Fruit fly (Drosophila melanogaster) whole organism, wandering third instar larva: ENCODE data around the gene CG12702.
A peak's percentile ranks its signal among the peaks of the same experiment; 100 is the strongest.

Experiments used
- CG9705 ChIP-seq: fragments of 200-800 bp; sonication (Bioruptor generic); optimal IDR thresholded peaks from 2 replicates; lab custom pipeline; 2018; ENCODE audit warnings: missing biosample characterization, mild to moderate bottlenecking, missing genetic modification characterization
- Dfd ChIP-seq: fragments of >200 bp; optimal IDR thresholded peaks from 2 replicates; lab custom pipeline; 2017; ENCODE audit warnings: missing biosample characterization, missing genetic modification characterization
- Dif ChIP-seq: fragments of 200-275, 200-300 bp; sonication (Bioruptor generic); optimal IDR thresholded peaks from 2 replicates; lab custom pipeline; 2018; ENCODE audit warnings: missing biosample characterization, missing genetic modification characterization; ENCODE audit not compliant: partially characterized antibody
- GATAd ChIP-seq: sonication (Bioruptor generic); optimal IDR thresholded peaks from 2 replicates; lab custom pipeline; 2016; ENCODE audit warnings: missing biosample characterization, missing genetic modification characterization
- HLH106 ChIP-seq: fragments of 200-800 bp; optimal IDR thresholded peaks from 3 replicates; lab custom pipeline; 2019; ENCODE audit warnings: missing biosample characterization, mild to moderate bottlenecking, missing genetic modification characterization, moderate library complexity
- Hnf4 ChIP-seq: fragments of 200-800 bp; sonication (Bioruptor generic); optimal IDR thresholded peaks from 2 replicates; lab custom pipeline; 2016; ENCODE audit warnings: missing biosample characterization, mild to moderate bottlenecking, missing genetic modification characterization
- Hr78 ChIP-seq: fragments of >200 bp; optimal IDR thresholded peaks from 2 replicates; lab custom pipeline; 2017; ENCODE audit warnings: missing biosample characterization, missing genetic modification characterization
- Hr83 ChIP-seq: fragments of 200-300 bp; sonication (Bioruptor generic); optimal IDR thresholded peaks from 2 replicates; lab custom pipeline; 2016; ENCODE audit warnings: missing biosample characterization, mild to moderate bottlenecking, missing genetic modification characterization, moderate library complexity; ENCODE audit not compliant: poor library complexity, severe bottlenecking
- Jra ChIP-seq: sonication (Bioruptor generic); optimal IDR thresholded peaks from 2 replicates; lab custom pipeline; 2016; ENCODE audit warnings: missing biosample characterization, missing genetic modification characterization
- Mio ChIP-seq: sonication (Bioruptor generic); optimal IDR thresholded peaks from 2 replicates; lab custom pipeline; 2016; ENCODE audit warnings: missing biosample characterization, missing genetic modification characterization
- N ChIP-seq: fragments of >200 bp; optimal IDR thresholded peaks from 2 replicates; lab custom pipeline; 2018; ENCODE audit warnings: missing biosample characterization, missing external identifiers, missing genetic modification characterization
- OdsH ChIP-seq: fragments of 200-800 bp; sonication (Bioruptor generic); optimal IDR thresholded peaks from 2 replicates; lab custom pipeline; 2016; ENCODE audit warnings: missing biosample characterization, mild to moderate bottlenecking, missing genetic modification characterization
- Rel ChIP-seq, 2 experiments: fragments of 200-800 bp; sonication (Bioruptor generic) in 1 of 2; optimal IDR thresholded peaks; 2 replicates in 1 of 2; 3 replicates in 1 of 2; lab custom pipeline; 2016 to 2019; ENCODE audit warnings: mild to moderate bottlenecking in 2 of 2, missing biosample characterization in 2 of 2, missing genetic modification characterization in 2 of 2, moderate library complexity in 1 of 2
- Sp1 ChIP-seq: fragments of 200-800 bp; sonication (Bioruptor generic); optimal IDR thresholded peaks from 3 replicates; lab custom pipeline; 2019; ENCODE audit warnings: missing biosample characterization, mild to moderate bottlenecking, missing genetic modification characterization, moderate library complexity
- Vsx2 ChIP-seq: fragments of 200-300, 225-300 bp; sonication (Bioruptor generic); optimal IDR thresholded peaks from 2 replicates; lab custom pipeline; 2018; ENCODE audit warnings: missing biosample characterization, missing genetic modification characterization; ENCODE audit not compliant: partially characterized antibody
- brk ChIP-seq: fragments of 200-800 bp; sonication (Bioruptor generic); optimal IDR thresholded peaks from 2 replicates; lab custom pipeline; 2016; ENCODE audit warnings: missing biosample characterization, mild to moderate bottlenecking, missing genetic modification characterization
- dl ChIP-seq, 2 experiments: fragments of 175-275, 200-275 bp in 1 of 2; fragments of 200-275 bp in 1 of 2; sonication (Bioruptor generic); optimal IDR thresholded peaks; lab custom pipeline; 2018; ENCODE audit warnings: mild to moderate bottlenecking in 2 of 2, missing biosample characterization in 2 of 2, missing genetic modification characterization in 2 of 2, moderate library complexity in 2 of 2; ENCODE audit not compliant: partially characterized antibody in 2 of 2, insufficient read depth in 1 of 2
- dmrt93B ChIP-seq: fragments of 200-800 bp; sonication (Bioruptor generic); optimal IDR thresholded peaks from 2 replicates; lab custom pipeline; 2018; ENCODE audit warnings: missing biosample characterization, mild to moderate bottlenecking, missing genetic modification characterization
- dsf ChIP-seq: sonication (Bioruptor generic); optimal IDR thresholded peaks from 2 replicates; lab custom pipeline; 2016; ENCODE audit warnings: missing biosample characterization, missing genetic modification characterization, borderline replicate concordance
- ey ChIP-seq: fragments of 200-800 bp; sonication (Bioruptor generic); optimal IDR thresholded peaks from 2 replicates; lab custom pipeline; 2016; ENCODE audit warnings: missing biosample characterization, missing genetic modification characterization
- foxo ChIP-seq, 2 experiments: fragments of 200-800 bp; sonication (Bioruptor generic); optimal IDR thresholded peaks; 2 replicates in 1 of 2; 3 replicates in 1 of 2; lab custom pipeline; 2016 to 2017; ENCODE audit warnings: missing biosample characterization in 2 of 2, missing genetic modification characterization in 2 of 2
- fru ChIP-seq: fragments of 200-800 bp; sonication (Bioruptor generic); optimal IDR thresholded peaks from 3 replicates; lab custom pipeline; 2016; ENCODE audit warnings: missing biosample characterization, mild to moderate bottlenecking, missing genetic modification characterization
- h ChIP-seq: fragments of 200-800 bp; sonication (Bioruptor generic); optimal IDR thresholded peaks from 3 replicates; lab custom pipeline; 2016; ENCODE audit warnings: missing biosample characterization, mild to moderate bottlenecking, missing genetic modification characterization
- lola ChIP-seq: fragments of >200 bp; optimal IDR thresholded peaks from 2 replicates; lab custom pipeline; 2017; ENCODE audit warnings: missing biosample characterization, missing genetic modification characterization
- pan ChIP-seq: fragments of >200 bp; optimal IDR thresholded peaks from 2 replicates; lab custom pipeline; 2017
- psq ChIP-seq: fragments of 200-800 bp; sonication (Bioruptor generic); optimal IDR thresholded peaks from 3 replicates; lab custom pipeline; 2017; ENCODE audit warnings: missing biosample characterization, mild to moderate bottlenecking, missing genetic modification characterization, moderate library complexity
- rgr ChIP-seq: fragments of 200-800 bp; sonication (Bioruptor generic); optimal IDR thresholded peaks from 3 replicates; lab custom pipeline; 2016; ENCODE audit warnings: missing biosample characterization, mild to moderate bottlenecking, missing genetic modification characterization
- sage ChIP-seq: fragments of 200-800 bp; sonication (Bioruptor generic); optimal IDR thresholded peaks from 2 replicates; lab custom pipeline; 2016; ENCODE audit warnings: missing biosample characterization, mild to moderate bottlenecking, missing genetic modification characterization
- sv ChIP-seq: fragments of 200-800 bp; sonication (Bioruptor generic); optimal IDR thresholded peaks from 3 replicates; lab custom pipeline; 2016; ENCODE audit warnings: missing biosample characterization, missing genetic modification characterization
- tai ChIP-seq: sonication (Bioruptor generic); optimal IDR thresholded peaks from 2 replicates; lab custom pipeline; 2016; ENCODE audit warnings: missing biosample characterization, missing genetic modification characterization

Gene CG12702

dm6 chrX:19763440-19764002, 1.2 kb downstream of the CG12702 start:
- TF ChIP-seq tai (GFP tag; lab: Kevin White, UChicago) = no peak
- TF ChIP-seq h (GFP tag; lab: Kevin White, UChicago) = peak; percentile 12
- no peak for TF ChIP-seq lola (GFP tag; lab: Kevin White, UChicago)
- TF ChIP-seq GATAd (GFP tag; lab: Kevin White, UChicago) = no peak
- TF ChIP-seq foxo (GFP tag; optimal IDR thresholded peaks at IDR 0.05; lab: Kevin White, UChicago) = peak in 1 of 2 experiments; percentile 24
- TF ChIP-seq dmrt93B (GFP tag; lab: Kevin White, UChicago) = no peak
- no peak for TF ChIP-seq sage
- TF ChIP-seq fru = peak; percentile 3
- no peak for TF ChIP-seq Sp1
- no peak for TF ChIP-seq sv
- TF ChIP-seq Vsx2 (GFP tag; lab: Kevin White, UChicago) = no peak
- TF ChIP-seq rgr (GFP tag; lab: Kevin White, UChicago) = peak; percentile 1
- no peak for TF ChIP-seq Hnf4 (GFP tag; lab: Kevin White, UChicago)
- peak; percentile 13 for TF ChIP-seq ey (GFP tag; lab: Kevin White, UChicago)
- TF ChIP-seq, all 38 proteins: peak for 5

dm6 chrX:19762167-19762566, 2.5 kb downstream of the CG12702 start:
- TF ChIP-seq Hr83 (GFP tag; lab: Kevin White, UChicago) (peak; percentile 6), foxo (GFP tag; optimal IDR thresholded peaks at IDR 0.05; lab: Kevin White, UChicago) (peak in 1 of 2 experiments; percentile 18), N (no peak), rgr (GFP tag; lab: Kevin White, UChicago) (no peak), tai (GFP tag; lab: Kevin White, UChicago) (no peak)
- TF ChIP-seq, all 38 proteins: peak for 2

dm6 chrX:19754705-19755403, 9.8 kb downstream of the CG12702 start:
- no peak for TF ChIP-seq Hr78
- no peak for TF ChIP-seq Rel (GFP tag; optimal IDR thresholded peaks at IDR 0.05; lab: Kevin White, UChicago)
- TF ChIP-seq Rel (tag; optimal IDR thresholded peaks at IDR 0.05; lab: Kevin White, UChicago) = peak; percentile 15
- TF ChIP-seq sv = no peak
- TF ChIP-seq Hnf4 (GFP tag; lab: Kevin White, UChicago) = peak; percentile 63
- TF ChIP-seq Mio (GFP tag; lab: Kevin White, UChicago) = no peak
- no peak for TF ChIP-seq rgr (GFP tag; lab: Kevin White, UChicago)
- TF ChIP-seq, all 38 proteins: peak for 2

DNA sequence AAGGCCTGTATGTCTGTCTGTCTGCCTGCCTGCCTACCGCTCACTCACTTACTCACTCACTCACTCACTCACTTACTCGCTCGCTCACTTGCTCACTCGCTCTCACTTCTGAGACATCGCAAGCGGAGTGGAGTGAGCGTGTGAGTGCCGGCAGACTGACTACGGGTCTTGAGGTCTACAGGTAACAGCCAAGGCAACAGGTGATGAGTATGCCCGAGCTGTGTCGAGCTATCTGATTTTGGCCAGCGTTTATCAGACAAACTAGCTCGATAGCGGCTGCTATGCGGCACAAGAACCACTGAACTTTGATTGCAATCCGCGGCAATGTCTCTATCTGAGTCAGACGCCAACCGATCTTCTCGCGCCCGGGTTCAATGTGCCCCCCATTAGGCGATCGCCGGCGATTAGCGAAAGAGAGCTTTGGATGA, 10.5 kb downstream of the CG12702 start:
- TF ChIP-seq fru = no peak
- TF ChIP-seq ey (GFP tag; lab: Kevin White, UChicago) = no peak
- no peak for TF ChIP-seq Sp1
- no peak for TF ChIP-seq brk
- no peak for TF ChIP-seq Vsx2 (GFP tag; lab: Kevin White, UChicago)
- no peak for TF ChIP-seq CG9705 (GFP tag; lab: Kevin White, UChicago)
- no peak for TF ChIP-seq lola (GFP tag; lab: Kevin White, UChicago)
- TF ChIP-seq N = no peak
- TF ChIP-seq OdsH (GFP tag; lab: Kevin White, UChicago) = no peak
- no peak for TF ChIP-seq foxo (GFP tag; optimal IDR thresholded peaks at IDR 0.05; lab: Kevin White, UChicago)
- no peak for TF ChIP-seq Hr78
- no peak for TF ChIP-seq pan (lab: Kevin White, UChicago)
- TF ChIP-seq HLH106 (tag; lab: Kevin White, UChicago) = no peak
- peak; percentile 14 for TF ChIP-seq h (GFP tag; lab: Kevin White, UChicago)
- peak; percentile 38 for TF ChIP-seq Hr83 (GFP tag; lab: Kevin White, UChicago)
- TF ChIP-seq dsf (GFP tag; lab: Kevin White, UChicago) = no peak
- no peak for TF ChIP-seq Jra (GFP tag; lab: Kevin White, UChicago)
- peak; percentile 63 for TF ChIP-seq Dif (GFP tag; lab: Kevin White, UChicago)
- peak in 1 of 2 experiments; percentile 44 for TF ChIP-seq dl (GFP tag; optimal IDR thresholded peaks at IDR 0.05; lab: Kevin White, UChicago; ENCODE audit: insufficient read depth in 1 of 2, partially characterized antibody in 2 of 2)
- TF ChIP-seq Dfd (GFP tag; lab: Kevin White, UChicago) = no peak
- TF ChIP-seq Hnf4 (GFP tag; lab: Kevin White, UChicago) = no peak
- no peak for TF ChIP-seq psq (GFP tag; lab: Kevin White, UChicago)
